Worm (Caenorhabditis elegans) whole organism, L1 larva: ENCODE data around the gene F55A11.7.

Source experiments
- C04F5.9 ChIP-seq: sonication (generic microtip); optimal IDR thresholded peaks from 2 replicates; lab custom pipeline; 2016; ENCODE audit warnings: missing genetic modification characterization, missing compliant biosample characterization
- C16A3.4 ChIP-seq: fragments of 150-350 bp; optimal IDR thresholded peaks from 2 replicates; lab custom pipeline; 2014; ENCODE audit warnings: missing biosample characterization, missing genetic modification characterization
- C34B4.2 ChIP-seq: sonication (generic microtip); optimal IDR thresholded peaks from 2 replicates; lab custom pipeline; 2017; ENCODE audit warnings: mild to moderate bottlenecking, missing genetic modification characterization, missing compliant biosample characterization
- F16B12.6 ChIP-seq: fragments of 150-350 bp; optimal IDR thresholded peaks from 2 replicates; lab custom pipeline; 2014; ENCODE audit warnings: missing biosample characterization, missing genetic modification characterization
- Y116A8C.19 ChIP-seq: sonication (generic microtip); optimal IDR thresholded peaks from 2 replicates; lab custom pipeline; 2016; ENCODE audit warnings: missing compliant biosample characterization, missing genetic modification characterization, borderline replicate concordance
- ama-1 ChIP-seq: fragments of 150-350 bp; optimal IDR thresholded peaks from 2 replicates; lab custom pipeline; 2014
- blmp-1 ChIP-seq: fragments of 150-350 bp; optimal IDR thresholded peaks from 2 replicates; lab custom pipeline; 2014; ENCODE audit warnings: missing biosample characterization, missing genetic modification characterization
- ceh-8 ChIP-seq: fragments of 200-800 bp; sonication (Bioruptor generic); optimal IDR thresholded peaks from 2 replicates; lab custom pipeline; 2018; ENCODE audit warnings: mild to moderate bottlenecking, missing genetic modification characterization, moderate library complexity, missing compliant biosample characterization
- ceh-82 ChIP-seq, 3 experiments: fragments of 150-350 bp in 1 of 3; sonication (generic microtip) in 2 of 3; optimal IDR thresholded peaks; 2 replicates each; lab custom pipeline; 2014 to 2017; ENCODE audit warnings: missing biosample characterization in 3 of 3, missing genetic modification characterization in 3 of 3
- ces-1 ChIP-seq: fragments of 150-350 bp; optimal IDR thresholded peaks from 2 replicates; lab custom pipeline; 2014; ENCODE audit warnings: missing biosample characterization, missing genetic modification reagents, missing genetic modification characterization
- dpl-1 ChIP-seq, 3 experiments: fragments of 150-350 bp in 2 of 3; sonication (generic microtip) in 1 of 3; optimal IDR thresholded peaks; 2 replicates each; lab custom pipeline; 2014 to 2017; ENCODE audit warnings: missing biosample characterization in 3 of 3, missing genetic modification characterization in 3 of 3, missing genetic modification reagents in 3 of 3
- egl-27 ChIP-seq, 2 experiments: fragments of 150-350 bp in 1 of 2; sonication (generic microtip); optimal IDR thresholded peaks; 3 replicates each; lab custom pipeline; 2017 to 2018; ENCODE audit warnings: missing biosample characterization in 2 of 2, missing genetic modification characterization in 2 of 2, missing genetic modification reagents in 2 of 2
- elt-2 ChIP-seq: sonication (generic microtip); optimal IDR thresholded peaks from 2 replicates; lab custom pipeline; 2016; ENCODE audit warnings: missing genetic modification characterization, mild to moderate bottlenecking, inconsistent platforms, missing compliant biosample characterization, missing genetic modification reagents
- elt-3 ChIP-seq, 6 experiments: fragments of 150-350 bp in 1 of 6; sonication (generic microtip); optimal IDR thresholded peaks; 2 replicates each; lab custom pipeline; 2017 to 2018; ENCODE audit warnings: missing biosample characterization in 6 of 6, missing genetic modification characterization in 6 of 6, inconsistent platforms in 1 of 6
- fkh-10 ChIP-seq: sonication (generic microtip); optimal IDR thresholded peaks from 2 replicates; lab custom pipeline; 2017; ENCODE audit warnings: missing biosample characterization, missing genetic modification reagents, missing genetic modification characterization
- fos-1 ChIP-seq: fragments of 150-350 bp; optimal IDR thresholded peaks from 2 replicates; lab custom pipeline; 2014; ENCODE audit warnings: missing biosample characterization, missing genetic modification characterization
- grh-1 ChIP-seq: fragments of 200-800 bp; sonication (Bioruptor generic); IDR thresholded peaks from 2 replicates; pipeline ENCODE4 v1.3.6; 2022; ENCODE audit warnings: missing genetic modification reagents, missing genetic modification characterization, missing compliant biosample characterization
- hpl-2 ChIP-seq: fragments of 150-350 bp; optimal IDR thresholded peaks from 2 replicates; lab custom pipeline; 2014; ENCODE audit warnings: missing biosample characterization, missing genetic modification reagents, missing genetic modification characterization
- irx-1 ChIP-seq: sonication (generic microtip); optimal IDR thresholded peaks from 2 replicates; lab custom pipeline; 2016; ENCODE audit warnings: missing genetic modification characterization, missing compliant biosample characterization
- isw-1 ChIP-seq: fragments of 200-800 bp; sonication (Bioruptor generic); IDR thresholded peaks from 2 replicates; pipeline ENCODE4 v1.3.6; 2022; ENCODE audit warnings: missing genetic modification characterization, missing compliant biosample characterization
- jun-1 ChIP-seq: fragments of 150-350 bp; optimal IDR thresholded peaks from 2 replicates; lab custom pipeline; 2014; ENCODE audit warnings: missing biosample characterization, missing genetic modification reagents, missing genetic modification characterization
- lin-14 ChIP-seq: fragments of 200-800 bp; sonication (Bioruptor generic); optimal IDR thresholded peaks from 2 replicates; lab custom pipeline; 2018; ENCODE audit warnings: mild to moderate bottlenecking, missing genetic modification characterization, moderate library complexity, missing compliant biosample characterization
- lin-15B ChIP-seq: fragments of 150-350 bp; sonication (generic microtip); optimal IDR thresholded peaks from 3 replicates; lab custom pipeline; 2014; ENCODE audit warnings: missing biosample characterization, missing genetic modification characterization
- lin-35 ChIP-seq, 2 experiments: fragments of 150-350 bp; optimal IDR thresholded peaks; 2 replicates each; lab custom pipeline; 2014; ENCODE audit warnings: missing biosample characterization in 2 of 2, missing genetic modification characterization in 2 of 2, missing genetic modification reagents in 2 of 2
- lsy-2 ChIP-seq, 2 experiments: fragments of 150-350 bp; optimal IDR thresholded peaks; 2 replicates each; lab custom pipeline; 2014; ENCODE audit warnings: missing biosample characterization in 2 of 2, missing genetic modification characterization in 2 of 2
- mab-9 ChIP-seq: fragments of 200-800 bp; sonication (Bioruptor generic); IDR thresholded peaks from 2 replicates; pipeline ENCODE4 v1.3.6; 2022; ENCODE audit warnings: missing genetic modification reagents, missing genetic modification characterization, missing compliant biosample characterization
- mef-2 ChIP-seq: fragments of 150-350 bp; optimal IDR thresholded peaks from 2 replicates; lab custom pipeline; 2014; ENCODE audit warnings: missing biosample characterization, missing genetic modification characterization
- mep-1 ChIP-seq: fragments of 150-350 bp; optimal IDR thresholded peaks from 2 replicates; lab custom pipeline; 2014; ENCODE audit warnings: missing biosample characterization, missing genetic modification characterization
- nhr-19 ChIP-seq: fragments of 200-800 bp; sonication (Bioruptor generic); conservative IDR thresholded peaks from 2 replicates; pipeline ENCODE4 v1.3.6; 2022; ENCODE audit warnings: missing genetic modification characterization, missing compliant biosample characterization
- nhr-20 ChIP-seq: sonication (generic microtip); optimal IDR thresholded peaks from 2 replicates; lab custom pipeline; 2016; ENCODE audit warnings: mild to moderate bottlenecking, missing genetic modification characterization, missing compliant biosample characterization
- nhr-71 ChIP-seq: sonication (generic microtip); optimal IDR thresholded peaks from 2 replicates; lab custom pipeline; 2016; ENCODE audit warnings: mild to moderate bottlenecking, missing genetic modification characterization, moderate library complexity, missing compliant biosample characterization
- nhr-76 ChIP-seq: sonication (generic microtip); optimal IDR thresholded peaks from 2 replicates; lab custom pipeline; 2017; ENCODE audit warnings: missing biosample characterization, missing genetic modification characterization
- nhr-84 ChIP-seq: sonication (generic microtip); optimal IDR thresholded peaks from 2 replicates; lab custom pipeline; 2017; ENCODE audit warnings: missing biosample characterization, missing genetic modification characterization
- nhr-85 ChIP-seq: sonication (generic microtip); peaks from one replicate; lab custom pipeline; 2016; ENCODE audit warnings: missing genetic modification characterization, inconsistent platforms, missing compliant biosample characterization
- pag-3 ChIP-seq: sonication (generic microtip); optimal IDR thresholded peaks from 2 replicates; lab custom pipeline; 2017; ENCODE audit warnings: missing genetic modification characterization, mild to moderate bottlenecking, missing compliant biosample characterization, antibody characterized with exemption, borderline replicate concordance; ENCODE audit not compliant: insufficient read depth
- pax-3 ChIP-seq: fragments of 200-800 bp; sonication (Bioruptor generic); optimal IDR thresholded peaks from 2 replicates; lab custom pipeline; 2018; ENCODE audit warnings: mild to moderate bottlenecking, missing genetic modification characterization, moderate library complexity, missing compliant biosample characterization
- pqm-1 ChIP-seq: sonication (generic microtip); optimal IDR thresholded peaks from 3 replicates; lab custom pipeline; 2017; ENCODE audit warnings: missing biosample characterization, missing genetic modification characterization
- rnt-1 ChIP-seq: sonication (generic microtip); optimal IDR thresholded peaks from 2 replicates; lab custom pipeline; 2016; ENCODE audit warnings: mild to moderate bottlenecking, missing genetic modification characterization, moderate library complexity, missing compliant biosample characterization
- skn-1 ChIP-seq: fragments of 150-350 bp; optimal IDR thresholded peaks from 2 replicates; lab custom pipeline; 2014; ENCODE audit warnings: missing biosample characterization, missing genetic modification characterization
- snpc-4 ChIP-seq: fragments of 150-350 bp; optimal IDR thresholded peaks from 2 replicates; lab custom pipeline; 2014; ENCODE audit warnings: missing biosample characterization, missing genetic modification characterization
- snu-23 ChIP-seq: sonication (generic microtip); optimal IDR thresholded peaks from 2 replicates; lab custom pipeline; 2016; ENCODE audit warnings: missing genetic modification characterization, missing compliant biosample characterization
- sox-4 ChIP-seq: sonication (generic microtip); optimal IDR thresholded peaks from 2 replicates; lab custom pipeline; 2016; ENCODE audit warnings: missing genetic modification characterization, missing compliant biosample characterization
- sptf-1 ChIP-seq: fragments of 150-350 bp; optimal IDR thresholded peaks from 2 replicates; lab custom pipeline; 2014; ENCODE audit warnings: missing biosample characterization, missing genetic modification characterization
- tbx-2 ChIP-seq: sonication (generic microtip); optimal IDR thresholded peaks from 2 replicates; lab custom pipeline; 2016; ENCODE audit warnings: missing genetic modification characterization, missing compliant biosample characterization
- unc-30 ChIP-seq: sonication (generic microtip); optimal IDR thresholded peaks from 2 replicates; lab custom pipeline; 2017; ENCODE audit warnings: missing biosample characterization, missing genetic modification characterization
- unc-86 ChIP-seq: sonication (generic microtip); optimal IDR thresholded peaks from 2 replicates; lab custom pipeline; 2016; ENCODE audit warnings: missing genetic modification characterization, missing compliant biosample characterization
- unc-98 ChIP-seq: fragments of 200-800 bp; sonication (Bioruptor generic); IDR thresholded peaks from 2 replicates; pipeline ENCODE4 v1.3.6; 2022; ENCODE audit warnings: missing genetic modification characterization, missing compliant biosample characterization
- xbp-1 ChIP-seq: sonication (generic microtip); optimal IDR thresholded peaks from 2 replicates; lab custom pipeline; 2016; ENCODE audit warnings: missing genetic modification characterization, missing compliant biosample characterization

The F55A11.7 gene

ce11 chrV:11801076-11801849 lies 14.0 kb upstream of the F55A11.7 start (continued):
- TF ChIP-seq lin-14 (GFP tag; lab: Kevin White, UChicago), result peak; percentile 68
- TF ChIP-seq hpl-2 (GFP tag; lab: Kevin White, UChicago), result no peak

- TF ChIP-seq xbp-1 (tag; lab: Kevin White, UChicago) (no peak), pag-3 (tag; lab: Kevin White, UChicago) (no peak), nhr-85 (tag; lab: Kevin White, UChicago) (peak; percentile 76), nhr-71 (tag; lab: Kevin White, UChicago) (peak; percentile 34), unc-86 (no peak), ceh-8 (GFP tag; lab: Kevin White, UChicago) (no peak), dpl-1 (GFP tag; optimal IDR thresholded peaks at IDR 0.05; lab: Kevin White, UChicago) (no peak), isw-1 (no peak), mab-9 (GFP tag; lab: Robert Waterston, UW) (no peak), elt-3 (tag; optimal IDR thresholded peaks at IDR 0.05; lab: Kevin White, UChicago) (peak in 2 of 6 experiments; percentile 9 to 36), egl-27 (tag; optimal IDR thresholded peaks at IDR 0.05; lab: Kevin White, UChicago) (no peak), tbx-2 (peak; percentile 21), lin-35 (GFP tag; optimal IDR thresholded peaks at IDR 0.05; lab: Kevin White, UChicago) (no peak), ces-1 (no peak), snu-23 (GFP tag; lab: Kevin White, UChicago) (no peak), mef-2 (no peak), fos-1 (tag; lab: Kevin White, UChicago) (no peak), C16A3.4 (tag; lab: Kevin White, UChicago) (no peak), skn-1 (tag; lab: Kevin White, UChicago) (no peak), Y116A8C.19 (tag; lab: Kevin White, UChicago) (no peak), unc-30 (no peak), rnt-1 (tag; lab: Kevin White, UChicago) (no peak), hpl-2 (GFP tag; lab: Kevin White, UChicago) (no peak), nhr-19 (GFP tag; lab: Robert Waterston, UW) (peak; percentile 26), grh-1 (peak; percentile 24; the same call in 1 of the 2 replicates), sox-4 (no peak), elt-2 (tag; lab: Kevin White, UChicago) (no peak), lin-15B (tag; lab: Kevin White, UChicago) (no peak), snpc-4 (no peak), lsy-2 (tag; optimal IDR thresholded peaks at IDR 0.05; lab: Kevin White, UChicago) (peak in 1 of 2 experiments; percentile 11), pax-3 (tag; lab: Kevin White, UChicago) (no peak), jun-1 (tag; lab: Kevin White, UChicago) (no peak), nhr-20 (tag; lab: Kevin White, UChicago) (peak; percentile 78), sptf-1 (tag; lab: Kevin White, UChicago) (no peak), F16B12.6 (tag; lab: Kevin White, UChicago) (no peak), C34B4.2 (tag; lab: Kevin White, UChicago) (no peak), blmp-1 (no peak)
These were observed 13.2 kb upstream of the F55A11.7 start for ce11 chrV:11800486-11800885.

- TF ChIP-seq fos-1 (tag; lab: Kevin White, UChicago) (no peak), rnt-1 (tag; lab: Kevin White, UChicago) (no peak), fkh-10 (no peak), C34B4.2 (tag; lab: Kevin White, UChicago) (no peak), C04F5.9 (tag; lab: Kevin White, UChicago) (no peak), ces-1 (no peak), irx-1 (tag; lab: Kevin White, UChicago) (peak; percentile 38), grh-1 (peak; percentile 76), ceh-82 (tag; optimal IDR thresholded peaks at IDR 0.05; lab: Kevin White, UChicago) (no peak), nhr-76 (no peak), mab-9 (GFP tag; lab: Robert Waterston, UW) (peak; percentile 58; the same call in 1 of the 2 replicates), jun-1 (tag; lab: Kevin White, UChicago) (peak; percentile 24), unc-98 (no peak), nhr-84 (tag; lab: Kevin White, UChicago) (no peak), elt-3 (tag; optimal IDR thresholded peaks at IDR 0.05; lab: Kevin White, UChicago) (peak in 5 of 6 experiments; percentile 21 to 91 (median 48)), nhr-20 (tag; lab: Kevin White, UChicago) (peak; percentile 94), mep-1 (tag; lab: Kevin White, UChicago) (no peak), ama-1 (no peak), tbx-2 (peak; percentile 78), nhr-85 (tag; lab: Kevin White, UChicago) (peak; percentile 99), pqm-1 (tag; lab: Kevin White, UChicago) (no peak)
These were observed 12.1 kb upstream of the F55A11.7 start for ce11 chrV:11799252-11799822.
